Fruit fly (Drosophila melanogaster) whole organism, adult: Measurements from ENCODE around the gene CG13083.
A peak's percentile ranks its signal among the peaks of the same experiment; 100 is the strongest.

Source experiments
- CG5204 ChIP-seq: fragments of 200-800 bp; sonication (Bioruptor generic); optimal IDR thresholded peaks from 2 replicates; lab custom pipeline; 2016; ENCODE audit warnings: missing biosample characterization, missing genetic modification characterization
- cic ChIP-seq: fragments of 200-800 bp; sonication (Bioruptor generic); optimal IDR thresholded peaks from 2 replicates; lab custom pipeline; 2017; ENCODE audit warnings: missing biosample characterization, mild to moderate bottlenecking, missing genetic modification characterization, moderate library complexity
- kay ChIP-seq: fragments of 200-800 bp; sonication (Bioruptor generic); peaks from one replicate; lab custom pipeline; 2016; ENCODE audit warnings: missing biosample characterization, missing genetic modification characterization, borderline replicate concordance

DNA sequence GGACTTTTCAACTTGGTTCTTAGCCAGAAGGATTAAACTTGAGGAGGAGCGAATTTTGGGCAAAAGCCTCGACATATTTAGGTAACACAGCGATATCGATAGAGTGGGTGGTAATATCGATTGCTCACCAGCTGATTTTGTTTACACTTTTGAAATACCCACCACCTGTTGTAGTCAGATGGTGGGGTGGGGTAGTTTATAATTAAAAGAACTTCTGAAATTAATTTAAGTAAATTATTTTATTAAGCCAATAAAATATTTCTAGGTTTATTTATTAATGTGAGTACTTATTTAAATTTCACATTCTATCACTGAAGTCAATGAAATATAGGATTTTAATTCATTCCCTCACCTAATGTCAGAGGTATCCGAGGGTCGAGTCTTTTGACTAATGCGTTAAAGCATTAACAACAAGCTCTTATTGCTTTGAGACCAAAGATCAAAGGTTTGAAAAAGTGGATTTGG lies 2.7 kb downstream of the CG13083 start, which contains the start of the genes CG10194 and CG18094:
- TF ChIP-seq CG5204 (no peak), cic (peak; percentile 18), kay (GFP tag; lab: Kevin White, UChicago) (no peak)
